Worm (Caenorhabditis elegans): ENCODE measurements around the gene taf-13.

- TF ChIP-seq W03F9.2 (tag; optimal IDR thresholded peaks at IDR 0.05) (no peak), dao-5 (tag; optimal IDR thresholded peaks at IDR 0.05) (no peak)
These were observed 25.8 kb downstream of the taf-13 start, which contains the start of gene dohh-1 for ce11 chrII:10579655-10580054.
